Worm (Caenorhabditis elegans): ENCODE measurements around the gene cit-1.1.
A peak's percentile ranks its signal among the peaks of the same experiment; 100 is the strongest.

Gene cit-1.1

DNA sequence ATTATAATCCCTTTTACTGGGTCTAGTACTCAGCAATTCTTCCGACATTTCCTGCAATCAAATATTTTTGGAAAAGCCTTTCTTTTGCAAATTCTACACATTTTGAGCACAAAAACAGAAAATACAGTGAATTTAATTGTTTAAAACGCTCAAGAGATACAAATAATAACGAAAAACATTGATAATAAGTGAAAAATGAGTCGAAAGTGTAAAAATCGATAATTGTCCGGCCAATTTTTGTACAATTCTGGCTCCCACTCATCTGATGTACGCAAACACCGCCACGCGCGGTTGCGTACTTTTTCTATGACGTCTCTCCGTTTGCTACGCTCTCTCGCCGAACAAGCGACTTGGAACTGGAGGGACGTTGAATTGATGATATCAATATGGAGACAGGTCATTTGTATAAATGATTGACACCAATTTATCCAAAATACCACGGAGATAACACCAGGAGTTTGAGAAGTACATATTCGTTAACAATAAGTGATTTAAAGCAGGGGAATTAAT is 11.3 kb upstream of the cit-1.1 start, which contains the start of gene lin-36 (continued):
- TF ChIP-seq lin-35 (GFP tag; optimal IDR thresholded peaks at IDR 0.05) (no peak), lsy-27 (tag; optimal IDR thresholded peaks at IDR 0.05; ENCODE audit: borderline replicate concordance, insufficient read depth) (no peak), madf-6 (GFP tag; IDR thresholded peaks at IDR 0.05) (peak; percentile 38; the same call in 1 of the 2 replicates), Y53F4B.3 (GFP tag; IDR thresholded peaks at IDR 0.05) (no peak), B0035.1 (tag; optimal IDR thresholded peaks at IDR 0.05) (no peak), ceh-58 (GFP tag; IDR thresholded peaks at IDR 0.05) (no peak), cebp-2 (GFP tag; IDR thresholded peaks at IDR 0.05) (no peak), attf-3 (GFP tag; conservative IDR thresholded peaks at IDR 0.05) (0 out of 2 replicates have a peak, but pooled peaks have one; percentile 39), F10E7.11 (tag; optimal IDR thresholded peaks at IDR 0.05) (no peak), efl-1 (GFP tag; optimal IDR thresholded peaks at IDR 0.05) (peak; percentile 14), ekl-4 (GFP tag; IDR thresholded peaks at IDR 0.05) (peak; percentile 46; the same call in 1 of the 2 replicates), him-1 (tag; optimal IDR thresholded peaks at IDR 0.05) (peak; percentile 35), dpl-1 (GFP tag; optimal IDR thresholded peaks at IDR 0.05) (peak; percentile 61), chd-7 (tag; optimal IDR thresholded peaks at IDR 0.05) (no peak), hmg-1.2 (GFP tag; IDR thresholded peaks at IDR 0.05) (peak; percentile 100), lsl-1 (GFP tag; optimal IDR thresholded peaks at IDR 0.05) (peak; percentile 29), mcd-1 (GFP tag; IDR thresholded peaks at IDR 0.05) (peak; percentile 68), ceh-91 (GFP tag; IDR thresholded peaks at IDR 0.05) (peak; percentile 28; the same call in 1 of the 2 replicates), aptf-2 (GFP tag; conservative IDR thresholded peaks at IDR 0.05) (no peak), F22D6.2 (tag; optimal IDR thresholded peaks at IDR 0.05) (no peak), lin-54 (GFP tag; optimal IDR thresholded peaks at IDR 0.05) (peak; percentile 74), nhr-27 (tag; optimal IDR thresholded peaks at IDR 0.05) (no peak), dox-1 (GFP tag; IDR thresholded peaks at IDR 0.05) (peak; percentile 78), let-607 (tag; optimal IDR thresholded peaks at IDR 0.05) (peak; percentile 59 to 63), die-1 (tag; optimal IDR thresholded peaks at IDR 0.05) (no peak), lir-1 (GFP tag; conservative IDR thresholded peaks at IDR 0.05) (no peak), ztf-25 (GFP tag; IDR thresholded peaks at IDR 0.05) (no peak), C06A6.2 (GFP tag; conservative IDR thresholded peaks at IDR 0.05) (no peak), ztf-18 (tag; optimal IDR thresholded peaks at IDR 0.05) (peak; percentile 71), sea-2 (GFP tag; IDR thresholded peaks at IDR 0.05) (no peak), ztf-28 (GFP tag; IDR thresholded peaks at IDR 0.05) (no peak), pbrm-1 (GFP tag; IDR thresholded peaks at IDR 0.05) (peak; percentile 57; the same call in 1 of the 2 replicates), xnd-1 (tag; optimal IDR thresholded peaks at IDR 0.05) (no peak), D2030.7 (GFP tag; IDR thresholded peaks at IDR 0.05) (no peak), aptf-3 (GFP tag; IDR thresholded peaks at IDR 0.05) (no peak), akir-1 (GFP tag; optimal IDR thresholded peaks at IDR 0.05) (no peak), hlh-12 (tag; optimal IDR thresholded peaks at IDR 0.05) (no peak)

- TF ChIP-seq unc-62 (GFP tag; optimal IDR thresholded peaks at IDR 0.05): no peak
- TF ChIP-seq K12H6.12 (tag; optimal IDR thresholded peaks at IDR 0.05): no peak
- no peak for TF ChIP-seq madf-10 (tag; optimal IDR thresholded peaks at IDR 0.05)
- TF ChIP-seq somi-1 (GFP tag; optimal IDR thresholded peaks at IDR 0.05): no peak
- no peak for TF ChIP-seq snpc-4 (GFP tag; optimal IDR thresholded peaks at IDR 0.05)
- TF ChIP-seq snpc-4 (tag; optimal IDR thresholded peaks at IDR 0.05): no peak
- TF ChIP-seq lin-40 (tag; optimal IDR thresholded peaks at IDR 0.05): no peak
- TF ChIP-seq rpc-1 (optimal IDR thresholded peaks at IDR 0.05): no peak
- TF ChIP-seq rpc-1 (tag; optimal IDR thresholded peaks at IDR 0.05): no peak
- TF ChIP-seq nhr-80 (tag; optimal IDR thresholded peaks at IDR 0.05): no peak
- no peak for TF ChIP-seq mxl-1 (tag; optimal IDR thresholded peaks at IDR 0.05)
- TF ChIP-seq B0336.3 (GFP tag; IDR thresholded peaks at IDR 0.05): no peak
- no peak for TF ChIP-seq ztf-3 (GFP tag; optimal IDR thresholded peaks at IDR 0.05)
- no peak for TF ChIP-seq athp-1 (tag; optimal IDR thresholded peaks at IDR 0.05)
- no peak for TF ChIP-seq T26A5.8 (tag; optimal IDR thresholded peaks at IDR 0.05)
These were observed 7.4 kb upstream of the cit-1.1 start for ce11 chrIII:8017053-8017452.
